Worm (Caenorhabditis elegans) whole organism, L2 larva: ENCODE results near the gene dpm-3.

Source experiments
- C34F6.9 ChIP-seq: fragments of 150-350 bp; optimal IDR thresholded peaks from 2 replicates; lab custom pipeline; 2014; ENCODE audit warnings: missing biosample characterization, missing genetic modification characterization
- F13H6.1 ChIP-seq: sonication (generic microtip); optimal IDR thresholded peaks from 2 replicates; lab custom pipeline; 2016; ENCODE audit warnings: missing genetic modification characterization, missing compliant biosample characterization
- R02D3.7 ChIP-seq: fragments of 150-350 bp; optimal IDR thresholded peaks from 2 replicates; lab custom pipeline; 2014; ENCODE audit warnings: missing biosample characterization, missing genetic modification characterization
- Y55F3AM.14 ChIP-seq: fragments of 200-800 bp; sonication (Bioruptor generic); optimal IDR thresholded peaks from 2 replicates; lab custom pipeline; 2018; ENCODE audit warnings: mild to moderate bottlenecking, missing genetic modification characterization, missing compliant biosample characterization
- ZK546.5 ChIP-seq: sonication (generic microtip); optimal IDR thresholded peaks from 2 replicates; lab custom pipeline; 2017; ENCODE audit warnings: missing biosample characterization, missing genetic modification characterization
- alr-1 ChIP-seq: fragments of 150-350 bp; optimal IDR thresholded peaks from 2 replicates; lab custom pipeline; 2014; ENCODE audit warnings: missing biosample characterization, missing genetic modification characterization
- aly-2 ChIP-seq: fragments of 150-350 bp; optimal IDR thresholded peaks from 2 replicates; lab custom pipeline; 2014; ENCODE audit warnings: missing biosample characterization, missing genetic modification characterization
- ama-1 ChIP-seq: fragments of 150-350 bp; optimal IDR thresholded peaks from 2 replicates; lab custom pipeline; 2018; ENCODE audit warnings: inconsistent platforms
- blmp-1 ChIP-seq: sonication (generic microtip); optimal IDR thresholded peaks from 2 replicates; lab custom pipeline; 2017; ENCODE audit warnings: missing genetic modification characterization, mild to moderate bottlenecking, missing compliant biosample characterization, antibody characterized with exemption, moderate library complexity; ENCODE audit not compliant: insufficient read depth
- ceh-16 ChIP-seq: fragments of 150-350 bp; optimal IDR thresholded peaks from 2 replicates; lab custom pipeline; 2014; ENCODE audit warnings: missing biosample characterization, missing genetic modification characterization
- ceh-82 ChIP-seq: fragments of 150-350 bp; optimal IDR thresholded peaks from 2 replicates; lab custom pipeline; 2014; ENCODE audit warnings: missing biosample characterization, missing genetic modification characterization
- crh-2 ChIP-seq: sonication (generic microtip); optimal IDR thresholded peaks from 2 replicates; lab custom pipeline; 2017; ENCODE audit warnings: missing biosample characterization, missing genetic modification characterization
- dmd-4 ChIP-seq: sonication (generic microtip); optimal IDR thresholded peaks from 2 replicates; lab custom pipeline; 2017; ENCODE audit warnings: missing biosample characterization, missing genetic modification characterization
- egl-27 ChIP-seq: sonication (generic microtip); optimal IDR thresholded peaks from 3 replicates; lab custom pipeline; 2017; ENCODE audit warnings: missing biosample characterization, missing genetic modification reagents, missing genetic modification characterization
- elt-1 ChIP-seq: fragments of 150-350 bp; optimal IDR thresholded peaks from 2 replicates; lab custom pipeline; 2014; ENCODE audit warnings: missing biosample characterization, missing genetic modification characterization
- elt-3 ChIP-seq: sonication (generic microtip); optimal IDR thresholded peaks from 2 replicates; lab custom pipeline; 2017; ENCODE audit warnings: missing biosample characterization, missing genetic modification characterization
- fos-1 ChIP-seq: fragments of 150-350 bp; optimal IDR thresholded peaks from 2 replicates; lab custom pipeline; 2014; ENCODE audit warnings: missing biosample characterization, missing genetic modification characterization
- gmeb-1 ChIP-seq: fragments of 150-350 bp; optimal IDR thresholded peaks from 2 replicates; lab custom pipeline; 2014; ENCODE audit warnings: missing biosample characterization, missing genetic modification characterization
- lin-11 ChIP-seq: fragments of 150-350 bp; sonication (generic microtip); optimal IDR thresholded peaks from 2 replicates; lab custom pipeline; 2014; ENCODE audit warnings: missing biosample characterization, missing genetic modification characterization, inconsistent platforms, mixed read lengths
- lin-13 ChIP-seq: fragments of 150-350 bp; optimal IDR thresholded peaks from 2 replicates; lab custom pipeline; 2014; ENCODE audit warnings: missing biosample characterization, missing genetic modification reagents, missing genetic modification characterization
- lin-39 ChIP-seq: fragments of 150-350 bp; optimal IDR thresholded peaks from 2 replicates; lab custom pipeline; 2014; ENCODE audit warnings: missing biosample characterization, missing genetic modification reagents, missing genetic modification characterization
- lsy-2 ChIP-seq, 2 experiments: fragments of 150-350 bp in 1 of 2; sonication (generic microtip) in 1 of 2; optimal IDR thresholded peaks; 2 replicates each; lab custom pipeline; 2014 to 2017; ENCODE audit warnings: missing biosample characterization in 2 of 2, missing genetic modification characterization in 2 of 2
- mab-5 ChIP-seq: fragments of 150-350 bp; optimal IDR thresholded peaks from 2 replicates; lab custom pipeline; 2014; ENCODE audit warnings: missing biosample characterization, missing genetic modification characterization
- mbf-1 ChIP-seq: sonication (generic microtip); optimal IDR thresholded peaks from 2 replicates; lab custom pipeline; 2017; ENCODE audit warnings: missing biosample characterization, missing genetic modification characterization
- mdl-1 ChIP-seq, 2 experiments: fragments of 150-350 bp in 1 of 2; sonication (generic microtip) in 1 of 2; optimal IDR thresholded peaks; 2 replicates each; lab custom pipeline; 2017; ENCODE audit warnings: missing biosample characterization in 2 of 2, missing genetic modification characterization in 2 of 2
- nhr-10 ChIP-seq: sonication (generic microtip); optimal IDR thresholded peaks from 2 replicates; lab custom pipeline; 2017; ENCODE audit warnings: missing biosample characterization, missing genetic modification characterization
- nhr-11 ChIP-seq: fragments of 150-350 bp; optimal IDR thresholded peaks from 2 replicates; lab custom pipeline; 2014; ENCODE audit warnings: missing biosample characterization, missing genetic modification characterization
- nhr-12 ChIP-seq: fragments of 150-350 bp; optimal IDR thresholded peaks from 2 replicates; lab custom pipeline; 2014; ENCODE audit warnings: missing biosample characterization, missing genetic modification characterization
- nhr-129 ChIP-seq: fragments of 150-350 bp; optimal IDR thresholded peaks from 2 replicates; lab custom pipeline; 2014; ENCODE audit warnings: missing biosample characterization, missing genetic modification characterization
- nhr-21 ChIP-seq: fragments of 150-350 bp; optimal IDR thresholded peaks from 2 replicates; lab custom pipeline; 2014; ENCODE audit warnings: missing biosample characterization, missing genetic modification characterization
- nhr-23 ChIP-seq: fragments of 150-350 bp; optimal IDR thresholded peaks from 2 replicates; lab custom pipeline; 2014; ENCODE audit warnings: missing biosample characterization, missing genetic modification reagents, missing genetic modification characterization
- nhr-237 ChIP-seq: fragments of 150-350 bp; optimal IDR thresholded peaks from 2 replicates; lab custom pipeline; 2014; ENCODE audit warnings: missing biosample characterization, missing genetic modification characterization
- nhr-25 ChIP-seq: fragments of 150-350 bp; sonication (generic microtip); optimal IDR thresholded peaks from 3 replicates; lab custom pipeline; 2014; ENCODE audit warnings: missing biosample characterization, missing genetic modification characterization
- nhr-6 ChIP-seq: fragments of 150-350 bp; optimal IDR thresholded peaks from 2 replicates; lab custom pipeline; 2014; ENCODE audit warnings: missing biosample characterization, missing genetic modification characterization
- nhr-77 ChIP-seq: fragments of 150-350 bp; optimal IDR thresholded peaks from 2 replicates; lab custom pipeline; 2014; ENCODE audit warnings: missing biosample characterization, missing genetic modification characterization
- peb-1 ChIP-seq: fragments of 150-350 bp; optimal IDR thresholded peaks from 2 replicates; lab custom pipeline; 2014; ENCODE audit warnings: missing biosample characterization, missing genetic modification characterization
- sem-4 ChIP-seq: fragments of 150-350 bp; optimal IDR thresholded peaks from 2 replicates; lab custom pipeline; 2014; ENCODE audit warnings: missing biosample characterization, missing genetic modification reagents, missing genetic modification characterization
- skn-1 ChIP-seq: sonication (generic microtip); optimal IDR thresholded peaks from 2 replicates; lab custom pipeline; 2017; ENCODE audit warnings: missing biosample characterization, missing genetic modification characterization
- sma-3 ChIP-seq: sonication (generic microtip); optimal IDR thresholded peaks from 2 replicates; lab custom pipeline; 2016; ENCODE audit warnings: missing genetic modification reagents, missing genetic modification characterization, missing compliant biosample characterization
- sma-9 ChIP-seq, 2 experiments: fragments of 150-350 bp in 1 of 2; sonication (generic microtip) in 1 of 2; optimal IDR thresholded peaks; 2 replicates each; lab custom pipeline; 2014 to 2016; ENCODE audit warnings: missing genetic modification characterization in 2 of 2, mild to moderate bottlenecking in 1 of 2, missing biosample characterization in 1 of 2, missing compliant biosample characterization in 1 of 2, missing genetic modification reagents in 1 of 2, moderate library complexity in 1 of 2
- snpc-4 ChIP-seq: fragments of 150-350 bp; optimal IDR thresholded peaks from 2 replicates; lab custom pipeline; 2014; ENCODE audit warnings: missing biosample characterization, missing genetic modification characterization
- unc-39 ChIP-seq: fragments of 150-350 bp; optimal IDR thresholded peaks from 2 replicates; lab custom pipeline; 2014; ENCODE audit warnings: missing biosample characterization, missing genetic modification characterization
- unc-55 ChIP-seq: fragments of 150-350 bp; sonication (generic microtip); optimal IDR thresholded peaks from 3 replicates; lab custom pipeline; 2014; ENCODE audit warnings: missing biosample characterization, missing genetic modification reagents, missing genetic modification characterization
- unc-62 ChIP-seq: fragments of 150-350 bp; optimal IDR thresholded peaks from 2 replicates; lab custom pipeline; 2014; ENCODE audit warnings: missing biosample characterization, missing genetic modification reagents, missing genetic modification characterization
- zag-1 ChIP-seq: fragments of 150-350 bp; optimal IDR thresholded peaks from 2 replicates; lab custom pipeline; 2014; ENCODE audit warnings: missing biosample characterization, missing genetic modification characterization
- ztf-1 ChIP-seq: fragments of 200-800 bp; sonication (Bioruptor generic); conservative IDR thresholded peaks from 2 replicates; pipeline ENCODE4 v1.3.6; 2022; ENCODE audit warnings: missing genetic modification characterization, missing compliant biosample characterization
- ztf-11 ChIP-seq: sonication (generic microtip); optimal IDR thresholded peaks from 2 replicates; lab custom pipeline; 2017; ENCODE audit warnings: missing biosample characterization, missing genetic modification characterization
- ztf-4 ChIP-seq: fragments of 150-350 bp; optimal IDR thresholded peaks from 2 replicates; lab custom pipeline; 2014; ENCODE audit warnings: missing biosample characterization, missing genetic modification characterization

dpm-3 gene

DNA sequence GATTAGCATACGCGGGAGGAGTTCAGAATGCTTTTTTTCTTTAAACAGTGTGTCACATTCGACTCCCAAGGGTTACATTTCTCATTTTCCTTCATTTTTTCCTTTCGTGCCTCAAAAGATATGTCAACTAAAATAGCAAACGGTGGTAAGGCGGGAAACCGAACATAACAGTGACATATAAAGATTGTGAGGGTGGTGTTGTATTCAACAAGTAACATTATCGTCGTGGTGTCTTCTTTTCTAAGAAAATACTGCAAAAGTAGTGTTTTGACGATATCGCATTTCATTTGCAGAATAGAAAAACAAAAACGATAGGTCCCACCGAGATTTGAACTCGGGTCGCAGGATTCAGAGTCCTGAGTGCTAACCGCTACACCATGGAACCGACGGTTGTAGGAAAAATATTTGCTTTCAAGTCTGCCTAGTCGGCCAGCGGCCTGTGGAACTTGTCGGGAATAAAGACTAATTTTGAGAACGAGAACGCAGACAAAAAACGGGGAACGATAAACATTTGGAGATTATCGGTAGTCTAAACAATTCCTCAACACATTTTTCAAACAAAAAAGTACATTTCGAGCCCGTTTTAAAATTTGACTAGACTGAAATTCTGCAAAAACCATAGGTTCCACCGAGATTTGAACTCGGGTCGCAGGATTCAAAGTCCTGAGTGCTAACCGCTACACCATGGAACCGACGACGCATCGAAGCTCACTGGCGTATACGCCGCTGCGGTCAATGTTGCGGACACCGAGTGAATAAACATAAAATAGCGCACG is 25.4 kb downstream of the dpm-3 start (continued):
- TF ChIP-seq unc-62 (no peak), nhr-237 (tag; lab: Kevin White, UChicago) (no peak), crh-2 (tag; lab: Kevin White, UChicago) (no peak)

DNA sequence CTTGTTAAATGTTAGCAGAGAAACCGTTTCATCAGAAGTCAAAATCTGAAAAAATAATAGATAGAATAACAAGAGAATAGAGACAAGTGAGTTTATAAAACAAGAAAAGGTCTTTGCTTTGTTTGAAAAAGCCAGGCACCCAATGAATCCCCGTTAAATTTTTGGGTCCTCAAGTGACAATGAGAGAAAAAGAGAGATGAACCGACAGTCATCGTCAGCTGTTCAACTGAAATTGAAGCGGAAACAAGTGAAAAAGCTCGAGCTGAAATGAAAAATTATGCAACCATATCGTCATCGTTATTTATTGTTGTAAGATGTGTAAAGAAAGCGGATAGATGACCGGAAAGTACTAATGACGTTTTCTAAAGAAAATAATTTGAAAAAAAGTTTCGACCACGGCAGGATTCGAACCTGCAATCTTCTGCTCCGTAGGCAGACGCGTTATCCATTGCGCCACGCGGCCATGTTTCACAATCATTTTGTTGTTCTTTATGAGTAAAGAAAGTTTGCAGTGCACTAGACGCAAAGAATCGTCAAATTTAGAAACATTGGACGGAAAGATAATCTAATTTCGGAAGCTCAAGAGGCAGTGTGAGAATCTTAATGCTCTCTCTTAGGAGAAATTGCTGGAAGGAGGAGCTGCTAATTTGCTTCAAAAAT is 26.3 kb downstream of the dpm-3 start, which contains the start of gene F08G5.3:
Gene F08G5.3, minus strand, starts transcription at position 51 of the 660 bp plus-strand sequence.
- TF ChIP-seq ceh-82, result no peak
- TF ChIP-seq lin-11 (tag; lab: Kevin White, UChicago), result peak; percentile 19
- TF ChIP-seq F13H6.1 (tag; lab: Kevin White, UChicago), result peak; percentile 42
- no peak for TF ChIP-seq ceh-16 (tag; lab: Kevin White, UChicago)
- TF ChIP-seq gmeb-1 (tag; lab: Kevin White, UChicago), result peak; percentile 36
- TF ChIP-seq nhr-11 (tag; lab: Kevin White, UChicago), result no peak
- TF ChIP-seq snpc-4 (tag; lab: Kevin White, UChicago), result no peak
- no peak for TF ChIP-seq nhr-6 (tag; lab: Kevin White, UChicago)
- no peak for TF ChIP-seq mdl-1 (tag; optimal IDR thresholded peaks at IDR 0.05; lab: Kevin White, UChicago)
- TF ChIP-seq mab-5 (tag; lab: Kevin White, UChicago), result no peak
- peak; percentile 55 for TF ChIP-seq fos-1
- no peak for TF ChIP-seq ama-1 (lab: Kevin White, UChicago)
- no peak for TF ChIP-seq alr-1 (tag; lab: Kevin White, UChicago)
- TF ChIP-seq nhr-77 (tag; lab: Kevin White, UChicago), result no peak
- no peak for TF ChIP-seq peb-1 (tag; lab: Kevin White, UChicago)
- TF ChIP-seq ztf-11 (tag; lab: Kevin White, UChicago), result no peak
- peak; percentile 37 for TF ChIP-seq lin-13 (GFP tag; lab: Kevin White, UChicago)
- no peak for TF ChIP-seq aly-2 (tag; lab: Kevin White, UChicago)
- TF ChIP-seq unc-55 (GFP tag; lab: Kevin White, UChicago), result peak; percentile 51
- TF ChIP-seq elt-3, result no peak
- TF ChIP-seq crh-2 (tag; lab: Kevin White, UChicago), result no peak
- no peak for TF ChIP-seq dmd-4 (tag; lab: Kevin White, UChicago)
- TF ChIP-seq mbf-1 (tag; lab: Kevin White, UChicago), result no peak
- no peak for TF ChIP-seq nhr-23
- TF ChIP-seq Y55F3AM.14 (GFP tag; lab: Kevin White, UChicago), result peak; percentile 35
- peak; percentile 8 for TF ChIP-seq sma-3 (GFP tag; lab: Kevin White, UChicago)
- TF ChIP-seq unc-62, result no peak
- TF ChIP-seq nhr-129, result peak; percentile 91
- TF ChIP-seq ztf-4 (tag; lab: Kevin White, UChicago), result no peak
- TF ChIP-seq sma-9 (GFP tag; optimal IDR thresholded peaks at IDR 0.05; lab: Kevin White, UChicago), result peak; percentile 48
- TF ChIP-seq sma-9 (tag; optimal IDR thresholded peaks at IDR 0.05; lab: Kevin White, UChicago), result no peak
- TF ChIP-seq nhr-237 (tag; lab: Kevin White, UChicago), result no peak
- no peak for TF ChIP-seq nhr-21 (tag; lab: Kevin White, UChicago)
- no peak for TF ChIP-seq zag-1
- TF ChIP-seq unc-39, result no peak
- no peak for TF ChIP-seq blmp-1
- no peak for TF ChIP-seq nhr-10 (tag; lab: Kevin White, UChicago)
- TF ChIP-seq elt-1, result no peak
- no peak for TF ChIP-seq R02D3.7
- no peak for TF ChIP-seq ZK546.5 (tag; lab: Kevin White, UChicago)
- TF ChIP-seq sem-4 (tag; lab: Kevin White, UChicago), result no peak
- TF ChIP-seq skn-1 (tag; lab: Kevin White, UChicago), result no peak
- peak; percentile 16 for TF ChIP-seq egl-27 (tag; lab: Kevin White, UChicago)
- TF ChIP-seq lin-39 (tag; lab: Kevin White, UChicago), result no peak
- TF ChIP-seq nhr-25, result no peak
- peak; percentile 13 to 58 for TF ChIP-seq lsy-2 (tag; optimal IDR thresholded peaks at IDR 0.05; lab: Kevin White, UChicago)
- TF ChIP-seq C34F6.9, result peak; percentile 35
- TF ChIP-seq ztf-1 (GFP tag; lab: Robert Waterston, UW), result no peak
- TF ChIP-seq nhr-12 (tag; lab: Kevin White, UChicago), result no peak
